Worm (Caenorhabditis elegans) whole organism, young adult: ENCODE data around the gene W09C2.8.

Source experiments
- B0019.2 ChIP-seq: fragments of 200-800 bp; sonication (Bioruptor generic); conservative IDR thresholded peaks from 2 replicates; pipeline ENCODE4 v1.3.6; 2022; ENCODE audit warnings: missing genetic modification reagents, missing genetic modification characterization, missing compliant biosample characterization
- F33H1.4 ChIP-seq: fragments of 200-800 bp; sonication (Bioruptor generic); IDR thresholded peaks from 2 replicates; pipeline ENCODE4 v1.3.6; 2022; ENCODE audit warnings: missing genetic modification reagents, missing genetic modification characterization, missing compliant biosample characterization
- F55B11.4 ChIP-seq: sonication (generic microtip); optimal IDR thresholded peaks from 2 replicates; lab custom pipeline; 2016; ENCODE audit warnings: missing compliant biosample characterization, missing genetic modification characterization, borderline replicate concordance; ENCODE audit not compliant: insufficient read depth
- F57C9.4 ChIP-seq: sonication (generic microtip); optimal IDR thresholded peaks from 2 replicates; lab custom pipeline; 2017; ENCODE audit warnings: mild to moderate bottlenecking, missing genetic modification characterization, missing compliant biosample characterization
- K11D2.4 ChIP-seq: fragments of 200-800 bp; sonication (Bioruptor generic); IDR thresholded peaks from 2 replicates; pipeline ENCODE4 v1.3.6; 2022; ENCODE audit warnings: missing genetic modification reagents, missing genetic modification characterization, missing compliant biosample characterization
- T07F8.4 ChIP-seq: sonication (generic microtip); optimal IDR thresholded peaks from 2 replicates; lab custom pipeline; 2016; ENCODE audit warnings: mild to moderate bottlenecking, missing genetic modification characterization, moderate library complexity, missing compliant biosample characterization
- Y79H2A.3 ChIP-seq: fragments of 200-800 bp; sonication (Bioruptor generic); conservative IDR thresholded peaks from 2 replicates; pipeline ENCODE4 v1.3.6; 2022; ENCODE audit warnings: missing genetic modification reagents, missing genetic modification characterization, missing compliant biosample characterization
- ZK185.1 ChIP-seq: sonication (generic microtip); optimal IDR thresholded peaks from 2 replicates; lab custom pipeline; 2016; ENCODE audit warnings: mild to moderate bottlenecking, missing genetic modification characterization, missing compliant biosample characterization; ENCODE audit not compliant: poor library complexity, severe bottlenecking
- aptf-3 ChIP-seq: fragments of 200-800 bp; sonication (Bioruptor generic); IDR thresholded peaks from 2 replicates; pipeline ENCODE4 v1.3.6; 2022; ENCODE audit warnings: missing genetic modification characterization, missing compliant biosample characterization
- athp-1 ChIP-seq: sonication (generic microtip); optimal IDR thresholded peaks from 2 replicates; lab custom pipeline; 2017; ENCODE audit warnings: mild to moderate bottlenecking, missing genetic modification characterization, missing compliant biosample characterization
- bed-2 ChIP-seq: fragments of 200-800 bp; sonication (Bioruptor generic); IDR thresholded peaks from 2 replicates; pipeline ENCODE4 v1.3.6; 2022; ENCODE audit warnings: missing genetic modification reagents, missing genetic modification characterization, missing compliant biosample characterization
- ccch-3 ChIP-seq: fragments of 200-800 bp; sonication (Bioruptor generic); optimal IDR thresholded peaks from 2 replicates; lab custom pipeline; 2018; ENCODE audit warnings: mild to moderate bottlenecking, missing genetic modification characterization, missing compliant biosample characterization
- cebp-2 ChIP-seq: fragments of 200-800 bp; sonication (Bioruptor generic); IDR thresholded peaks from 2 replicates; pipeline ENCODE4 v1.3.6; 2022; ENCODE audit warnings: missing genetic modification characterization, missing compliant biosample characterization
- ceh-40 ChIP-seq: fragments of 200-800 bp; sonication (Bioruptor generic); IDR thresholded peaks from 2 replicates; pipeline ENCODE4 v1.3.6; 2022; ENCODE audit warnings: missing genetic modification characterization, missing compliant biosample characterization
- ceh-79 ChIP-seq: sonication (generic microtip); optimal IDR thresholded peaks from 2 replicates; lab custom pipeline; 2017; ENCODE audit warnings: mild to moderate bottlenecking, missing genetic modification characterization, missing compliant biosample characterization
- ceh-91 ChIP-seq: fragments of 200-800 bp; sonication (Bioruptor generic); IDR thresholded peaks from 2 replicates; pipeline ENCODE4 v1.3.6; 2022; ENCODE audit warnings: missing genetic modification reagents, missing genetic modification characterization, missing compliant biosample characterization
- chd-7 ChIP-seq: sonication (generic microtip); optimal IDR thresholded peaks from 2 replicates; lab custom pipeline; 2016; ENCODE audit warnings: mild to moderate bottlenecking, missing genetic modification characterization, moderate library complexity, missing compliant biosample characterization
- dox-1 ChIP-seq: fragments of 200-800 bp; sonication (Bioruptor generic); IDR thresholded peaks from 2 replicates; pipeline ENCODE4 v1.3.6; 2022; ENCODE audit warnings: missing genetic modification reagents, missing genetic modification characterization, missing compliant biosample characterization
- dpff-1 ChIP-seq: sonication (generic microtip); optimal IDR thresholded peaks from 2 replicates; lab custom pipeline; 2017; ENCODE audit warnings: mild to moderate bottlenecking, missing genetic modification characterization, missing compliant biosample characterization
- egl-18 ChIP-seq: fragments of 200-800 bp; sonication (Bioruptor generic); IDR thresholded peaks from 2 replicates; pipeline ENCODE4 v1.3.6; 2022; ENCODE audit warnings: missing genetic modification reagents, missing genetic modification characterization, missing compliant biosample characterization
- egl-44 ChIP-seq: fragments of 200-800 bp; sonication (Bioruptor generic); IDR thresholded peaks from 2 replicates; pipeline ENCODE4 v1.3.6; 2022; ENCODE audit warnings: missing genetic modification reagents, missing genetic modification characterization, missing compliant biosample characterization
- gei-17 ChIP-seq: fragments of 200-800 bp; sonication (Bioruptor generic); optimal IDR thresholded peaks from 2 replicates; lab custom pipeline; 2018; ENCODE audit warnings: mild to moderate bottlenecking, missing genetic modification characterization, missing compliant biosample characterization
- him-1 ChIP-seq: sonication (generic microtip); optimal IDR thresholded peaks from 2 replicates; lab custom pipeline; 2016; ENCODE audit warnings: missing genotype, missing genetic modification reagents, missing genetic modification characterization, missing compliant biosample characterization
- hlh-26 ChIP-seq: fragments of 200-800 bp; sonication (Bioruptor generic); conservative IDR thresholded peaks from 2 replicates; pipeline ENCODE4 v1.3.6; 2022; ENCODE audit warnings: missing genetic modification reagents, missing genetic modification characterization, missing compliant biosample characterization
- lin-35 ChIP-seq, 3 experiments: fragments of 150-350 bp in 2 of 3; sonication (generic microtip) in 1 of 3; optimal IDR thresholded peaks; 2 replicates each; lab custom pipeline; 2014 to 2018; ENCODE audit warnings: missing biosample characterization in 3 of 3, missing genetic modification characterization in 3 of 3, missing genetic modification reagents in 3 of 3
- lin-40 ChIP-seq: sonication (generic microtip); optimal IDR thresholded peaks from 2 replicates; lab custom pipeline; 2016; ENCODE audit warnings: missing genetic modification characterization, mild to moderate bottlenecking, missing compliant biosample characterization, missing genotype, missing genetic modification reagents
- lir-1 ChIP-seq: fragments of 200-800 bp; sonication (Bioruptor generic); conservative IDR thresholded peaks from 2 replicates; pipeline ENCODE4 v1.3.6; 2022; ENCODE audit warnings: missing genetic modification reagents, missing genetic modification characterization, missing compliant biosample characterization
- lsl-1 ChIP-seq: fragments of 200-800 bp; sonication (Bioruptor generic); optimal IDR thresholded peaks from 2 replicates; lab custom pipeline; 2018; ENCODE audit warnings: mild to moderate bottlenecking, missing genetic modification characterization, moderate library complexity, missing compliant biosample characterization
- madf-6 ChIP-seq: fragments of 200-800 bp; sonication (Bioruptor generic); IDR thresholded peaks from 2 replicates; pipeline ENCODE4 v1.3.6; 2022; ENCODE audit warnings: missing genetic modification reagents, missing genetic modification characterization, missing compliant biosample characterization
- mxl-1 ChIP-seq: sonication (generic microtip); optimal IDR thresholded peaks from 2 replicates; lab custom pipeline; 2016; ENCODE audit warnings: missing genetic modification characterization, missing compliant biosample characterization
- nhr-179 ChIP-seq: sonication (generic microtip); optimal IDR thresholded peaks from 2 replicates; lab custom pipeline; 2016; ENCODE audit warnings: mild to moderate bottlenecking, missing genetic modification characterization, missing compliant biosample characterization
- nhr-27 ChIP-seq: fragments of 200-800 bp; sonication (Bioruptor generic); optimal IDR thresholded peaks from 2 replicates; lab custom pipeline; 2018; ENCODE audit warnings: mild to moderate bottlenecking, missing genetic modification characterization, moderate library complexity, missing compliant biosample characterization
- sdz-38 ChIP-seq: sonication (generic microtip); optimal IDR thresholded peaks from 2 replicates; lab custom pipeline; 2016; ENCODE audit warnings: missing genotype, missing genetic modification characterization, missing compliant biosample characterization
- snpc-1.3 ChIP-seq: sonication (generic microtip); optimal IDR thresholded peaks from 2 replicates; lab custom pipeline; 2017; ENCODE audit warnings: missing genetic modification characterization, mild to moderate bottlenecking, missing compliant biosample characterization, antibody characterized with exemption, moderate library complexity, missing genotype, missing genetic modification reagents; ENCODE audit not compliant: insufficient read depth
- snpc-4 ChIP-seq, 5 experiments: fragments of 150-350 bp in 1 of 5; sonication (generic microtip) in 4 of 5; optimal IDR thresholded peaks; 2 replicates each; lab custom pipeline; 2014 to 2018; ENCODE audit warnings: missing genetic modification characterization in 5 of 5, missing biosample characterization in 3 of 5, antibody characterized with exemption in 2 of 5, mild to moderate bottlenecking in 2 of 5, missing compliant biosample characterization in 2 of 5, missing genotype in 2 of 5, moderate library complexity in 2 of 5, missing genetic modification reagents in 1 of 5
- somi-1 ChIP-seq: fragments of 200-800 bp; sonication (Bioruptor generic); optimal IDR thresholded peaks from 2 replicates; lab custom pipeline; 2018; ENCODE audit warnings: mild to moderate bottlenecking, missing genetic modification characterization, missing compliant biosample characterization
- sptf-2 ChIP-seq: fragments of 200-800 bp; sonication (Bioruptor generic); optimal IDR thresholded peaks from 2 replicates; lab custom pipeline; 2018; ENCODE audit warnings: mild to moderate bottlenecking, missing genetic modification characterization, missing compliant biosample characterization
- tbx-9 ChIP-seq: sonication (generic microtip); optimal IDR thresholded peaks from 2 replicates; lab custom pipeline; 2016; ENCODE audit warnings: borderline replicate concordance, missing genetic modification characterization, inconsistent platforms, missing compliant biosample characterization
- tlf-1 ChIP-seq: fragments of 200-800 bp; sonication (Bioruptor generic); optimal IDR thresholded peaks from 2 replicates; lab custom pipeline; 2018; ENCODE audit warnings: mild to moderate bottlenecking, missing genetic modification characterization, missing compliant biosample characterization
- xnd-1 ChIP-seq: sonication (generic microtip); optimal IDR thresholded peaks from 2 replicates; lab custom pipeline; 2016; ENCODE audit warnings: missing genotype, missing genetic modification reagents, missing genetic modification characterization, missing compliant biosample characterization
- ztf-22 ChIP-seq: fragments of 200-800 bp; sonication (Bioruptor generic); optimal IDR thresholded peaks from 2 replicates; lab custom pipeline; 2018; ENCODE audit warnings: mild to moderate bottlenecking, missing genetic modification characterization, moderate library complexity, missing compliant biosample characterization
- ztf-3 ChIP-seq: fragments of 200-800 bp; sonication (Bioruptor generic); optimal IDR thresholded peaks from 2 replicates; lab custom pipeline; 2018; ENCODE audit warnings: mild to moderate bottlenecking, missing genetic modification characterization, missing compliant biosample characterization

The W09C2.8 gene

DNA sequence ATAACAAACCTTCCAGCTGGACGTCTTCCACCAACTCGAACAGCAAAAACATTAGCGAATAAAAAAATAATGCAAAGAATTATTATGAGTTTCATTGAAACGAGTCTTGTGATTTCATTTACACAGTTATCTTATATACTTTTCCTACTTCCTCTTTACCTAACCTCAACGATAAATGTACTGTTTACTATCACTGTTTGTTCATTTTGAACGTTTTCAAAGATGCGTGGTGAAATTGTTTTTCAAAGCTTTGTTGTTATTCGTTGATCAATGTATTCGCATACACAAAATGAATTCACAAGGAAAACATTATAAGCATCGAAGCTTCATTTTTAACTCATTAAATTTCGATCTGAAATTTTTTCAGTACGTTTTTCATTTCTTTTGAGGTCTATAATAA is 1.9 kb downstream of the W09C2.8 start, which contains the start of gene W09C2.7:
W09C2.7 (minus strand) TSS at position 101 of the 400 bp plus-strand sequence.
- TF ChIP-seq nhr-27 (no peak), nhr-179 (no peak), snpc-1.3 (tag; lab: Kevin White, UChicago) (no peak), madf-6 (GFP tag; lab: Robert Waterston, UW) (no peak), chd-7 (tag; lab: Kevin White, UChicago) (no peak), ztf-3 (no peak), ztf-22 (no peak), B0019.2 (GFP tag; lab: Robert Waterston, UW) (no peak), mxl-1 (tag; lab: Kevin White, UChicago) (no peak), ceh-40 (GFP tag; lab: Robert Waterston, UW) (no peak), ceh-79 (tag; lab: Kevin White, UChicago) (no peak), K11D2.4 (GFP tag; lab: Robert Waterston, UW) (no peak), somi-1 (GFP tag; lab: Kevin White, UChicago) (no peak), egl-44 (GFP tag; lab: Robert Waterston, UW) (no peak)

ce11 chrIV:9618836-9619235 is 5.3 kb downstream of the W09C2.8 start:
- TF ChIP-seq ztf-22: no peak
- no peak for TF ChIP-seq F33H1.4 (GFP tag; lab: Robert Waterston, UW)
- no peak for TF ChIP-seq lin-35 (GFP tag; optimal IDR thresholded peaks at IDR 0.05; lab: Kevin White, UChicago)
- no peak for TF ChIP-seq F55B11.4 (tag; lab: Kevin White, UChicago)
- TF ChIP-seq gei-17 (GFP tag; lab: Kevin White, UChicago): no peak
- TF ChIP-seq lin-40 (tag; lab: Kevin White, UChicago): no peak
- no peak for TF ChIP-seq bed-2
- TF ChIP-seq aptf-3: no peak
- TF ChIP-seq athp-1: no peak
- no peak for TF ChIP-seq hlh-26 (GFP tag; lab: Robert Waterston, UW)
- TF ChIP-seq him-1 (tag; lab: Kevin White, UChicago): no peak
- no peak for TF ChIP-seq cebp-2 (GFP tag; lab: Robert Waterston, UW)
- no peak for TF ChIP-seq tbx-9 (tag; lab: Kevin White, UChicago)
- no peak for TF ChIP-seq sptf-2 (GFP tag; lab: Kevin White, UChicago)
- TF ChIP-seq ZK185.1 (tag; lab: Kevin White, UChicago): no peak
- no peak for TF ChIP-seq egl-44 (GFP tag; lab: Robert Waterston, UW)
- no peak for TF ChIP-seq snpc-4 (GFP tag; optimal IDR thresholded peaks at IDR 0.05; lab: Kevin White, UChicago)
- no peak for TF ChIP-seq snpc-4 (tag; optimal IDR thresholded peaks at IDR 0.05; lab: Kevin White, UChicago)
- TF ChIP-seq, all 124 proteins: peak for 0

DNA sequence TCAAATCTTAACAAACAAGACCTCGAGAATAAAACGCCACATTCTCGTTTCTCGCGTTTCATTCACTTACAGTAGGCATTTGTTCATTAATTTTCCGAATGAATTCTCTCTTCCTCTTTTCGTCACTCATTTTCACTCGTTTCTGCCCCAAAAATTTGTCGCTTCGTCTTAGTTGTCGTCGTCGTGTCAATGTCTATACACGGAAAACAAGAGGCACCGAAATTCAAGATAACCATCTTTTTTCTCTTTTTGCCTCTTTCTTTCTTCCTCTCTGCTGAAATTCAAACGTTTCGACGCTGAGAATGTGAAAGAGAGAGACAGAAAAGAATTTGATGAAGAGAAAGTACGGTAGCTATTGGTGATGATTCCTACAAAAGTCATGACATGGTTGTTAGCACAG is 6.2 kb downstream of the W09C2.8 start:
- no peak for TF ChIP-seq cebp-2 (GFP tag; lab: Robert Waterston, UW)
- TF ChIP-seq F57C9.4 (tag; lab: Kevin White, UChicago): no peak
- no peak for TF ChIP-seq sdz-38 (tag; lab: Kevin White, UChicago)
- no peak for TF ChIP-seq F55B11.4 (tag; lab: Kevin White, UChicago)
- TF ChIP-seq lir-1 (GFP tag; lab: Robert Waterston, UW): no peak
- TF ChIP-seq dox-1 (GFP tag; lab: Robert Waterston, UW): no peak
- TF ChIP-seq ccch-3 (GFP tag; lab: Kevin White, UChicago): no peak
- TF ChIP-seq tlf-1 (GFP tag; lab: Kevin White, UChicago): no peak
- TF ChIP-seq xnd-1 (tag; lab: Kevin White, UChicago): no peak
- no peak for TF ChIP-seq K11D2.4 (GFP tag; lab: Robert Waterston, UW)
- no peak for TF ChIP-seq dpff-1 (tag; lab: Kevin White, UChicago)
- no peak for TF ChIP-seq lsl-1 (GFP tag; lab: Kevin White, UChicago)
- no peak for TF ChIP-seq ceh-91 (GFP tag; lab: Robert Waterston, UW)
- no peak for TF ChIP-seq athp-1
- no peak for TF ChIP-seq egl-18
- TF ChIP-seq chd-7 (tag; lab: Kevin White, UChicago): no peak
- TF ChIP-seq T07F8.4 (tag; lab: Kevin White, UChicago): no peak
- TF ChIP-seq Y79H2A.3: no peak
